Worm (Caenorhabditis elegans): Measurements from ENCODE around the gene iglr-1.

ce11 chrX:14991280-14991679 is at the start of gene iglr-1:
- TF ChIP-seq W03F9.2 (tag; optimal IDR thresholded peaks at IDR 0.05) (no peak), him-1 (tag; optimal IDR thresholded peaks at IDR 0.05) (no peak)

Data from whole organism, L4/young adult.